Worm (Caenorhabditis elegans) whole organism, L4 larva: Measurements from ENCODE around the gene ckk-1.

Source experiments
- Y48G9A.11 ChIP-seq: fragments of 200-800 bp; sonication (Bioruptor generic); IDR thresholded peaks from 2 replicates; pipeline ENCODE4 v1.3.6; 2022; ENCODE audit warnings: missing genetic modification reagents, missing genetic modification characterization, missing compliant biosample characterization
- ama-1 ChIP-seq: fragments of 150-350 bp; optimal IDR thresholded peaks from 2 replicates; lab custom pipeline; 2014; ENCODE audit warnings: inconsistent platforms, mixed read lengths
- ceh-20 ChIP-seq: fragments of 200-800 bp; sonication (Bioruptor generic); IDR thresholded peaks from 2 replicates; pipeline ENCODE4 v1.3.6; 2022; ENCODE audit warnings: missing genetic modification reagents, missing genetic modification characterization, missing compliant biosample characterization
- ceh-82 ChIP-seq: sonication (generic microtip); optimal IDR thresholded peaks from 2 replicates; lab custom pipeline; 2017; ENCODE audit warnings: missing biosample characterization, missing genetic modification characterization
- madf-5 ChIP-seq, 2 experiments: fragments of 200-800 bp; sonication (Bioruptor generic); IDR thresholded peaks; 2 replicates each; pipeline ENCODE4 v1.3.6; 2022; ENCODE audit warnings: missing compliant biosample characterization in 2 of 2, missing genetic modification characterization in 2 of 2

DNA sequence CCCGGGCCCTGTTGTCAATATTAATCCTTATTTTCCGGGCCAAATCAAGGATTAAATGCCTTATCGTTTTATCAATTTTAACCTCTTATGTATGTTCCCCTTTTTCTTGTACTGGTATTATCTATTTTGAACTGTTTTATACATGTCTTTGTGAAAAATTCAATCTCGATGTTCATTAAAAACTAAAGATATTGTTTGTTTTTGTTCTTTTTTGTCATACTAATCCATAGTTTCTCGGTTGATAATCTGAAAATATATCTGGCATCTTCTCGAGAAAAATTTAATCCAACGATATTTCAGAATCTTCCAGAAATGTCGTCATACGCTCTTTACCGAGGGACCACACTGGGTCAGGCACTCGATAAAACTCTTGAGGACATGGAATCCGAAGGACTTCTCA lies 58.5 kb downstream of the ckk-1 start, which contains the start of gene B0336.13:
- TF ChIP-seq ama-1 (lab: Kevin White, UChicago) (no peak), Y48G9A.11 (no peak), madf-5 (GFP tag; IDR thresholded peaks at IDR 0.05; lab: Robert Waterston, UW) (no peak), ceh-82 (no peak), ceh-20 (GFP tag; lab: Robert Waterston, UW) (no peak)
